Worm (Caenorhabditis elegans) whole organism, midembryonic: Measurements from ENCODE around the gene T05H4.15.

Experiments
- T22C8.4 ChIP-seq: fragments of 200-800 bp; sonication (Bioruptor generic); IDR thresholded peaks from 2 replicates; pipeline ENCODE4 v1.3.6; 2022; ENCODE audit warnings: missing genetic modification characterization, missing compliant biosample characterization
- cog-1 ChIP-seq: sonication (generic microtip); optimal IDR thresholded peaks from 2 replicates; lab custom pipeline; 2016; ENCODE audit warnings: missing genetic modification characterization, missing compliant biosample characterization
- flt-1 ChIP-seq: fragments of 200-800 bp; sonication (Bioruptor generic); IDR thresholded peaks from 2 replicates; pipeline ENCODE4 v1.3.6; 2022; ENCODE audit warnings: missing genetic modification characterization, missing compliant biosample characterization
- klf-2 ChIP-seq: fragments of 200-800 bp; sonication (Bioruptor generic); conservative IDR thresholded peaks from 2 replicates; pipeline ENCODE4 v1.3.6; 2022; ENCODE audit warnings: missing genetic modification reagents, missing genetic modification characterization, missing compliant biosample characterization
- ref-1 ChIP-seq: fragments of 200-800 bp; sonication (Bioruptor generic); conservative IDR thresholded peaks from 2 replicates; pipeline ENCODE4 v1.3.6; 2022; ENCODE audit warnings: missing genetic modification reagents, missing genetic modification characterization, missing compliant biosample characterization
- tab-1 ChIP-seq: fragments of 200-800 bp; sonication (Bioruptor generic); IDR thresholded peaks from 2 replicates; pipeline ENCODE4 v1.3.6; 2022; ENCODE audit warnings: missing genetic modification characterization, missing compliant biosample characterization
- ztf-23 ChIP-seq: fragments of 200-800 bp; sonication (Bioruptor generic); IDR thresholded peaks from 2 replicates; pipeline ENCODE4 v1.3.6; 2022; ENCODE audit warnings: missing genetic modification reagents, missing genetic modification characterization, missing compliant biosample characterization
- ztf-29 ChIP-seq: fragments of 200-800 bp; sonication (Bioruptor generic); IDR thresholded peaks from 2 replicates; pipeline ENCODE4 v1.3.6; 2022; ENCODE audit warnings: missing genetic modification reagents, missing genetic modification characterization, missing compliant biosample characterization

DNA sequence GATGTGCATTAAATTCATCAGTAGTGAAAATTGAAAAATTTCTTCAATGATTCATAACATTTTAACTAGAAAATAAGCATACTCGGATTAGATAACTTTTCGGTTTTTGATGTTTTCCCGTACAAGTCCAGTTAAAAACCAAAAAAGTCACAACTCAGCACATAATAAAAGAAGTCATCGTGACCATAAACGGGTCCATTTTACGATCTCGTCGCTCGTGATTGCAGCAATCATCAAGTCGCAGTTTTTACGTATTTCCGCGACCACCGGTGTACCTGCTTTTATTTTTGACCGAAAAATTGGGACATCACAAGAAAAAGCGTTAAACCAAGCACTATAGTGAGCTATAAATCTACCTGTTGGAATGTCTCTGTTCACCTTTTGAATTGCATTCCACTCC is 19.7 kb upstream of the T05H4.15 start:
- TF ChIP-seq ref-1 (no peak), T22C8.4 (GFP tag; lab: Robert Waterston, UW) (no peak), flt-1 (GFP tag; lab: Robert Waterston, UW) (no peak), klf-2 (GFP tag; lab: Robert Waterston, UW) (no peak), cog-1 (tag; lab: Kevin White, UChicago) (no peak), tab-1 (no peak), ztf-29 (GFP tag; lab: Robert Waterston, UW) (no peak), ztf-23 (GFP tag; lab: Robert Waterston, UW) (no peak)
